Fruit fly (Drosophila melanogaster) whole organism, pupa: ENCODE data around the gene CG43131.
A peak's percentile ranks its signal among the peaks of the same experiment; 100 is the strongest.

Experiments used
- CG10348 ChIP-seq: fragments of 200-800 bp; sonication (Bioruptor generic); IDR thresholded peaks from 2 replicates; pipeline ENCODE4 v1.3.6; 2022; ENCODE audit warnings: missing biosample characterization, missing genetic modification characterization
- CG12605 ChIP-seq: fragments of 200-800 bp; sonication (Bioruptor generic); IDR thresholded peaks from 2 replicates; pipeline ENCODE4 v1.3.6; 2022; ENCODE audit warnings: missing biosample characterization, missing genetic modification characterization
- CG13204 ChIP-seq: fragments of 200-800 bp; sonication (Bioruptor generic); optimal IDR thresholded peaks from 2 replicates; lab custom pipeline; 2018; ENCODE audit warnings: missing biosample characterization, mild to moderate bottlenecking, missing genetic modification characterization, moderate library complexity
- CG14655 ChIP-seq: fragments of 200-800 bp; sonication (Bioruptor generic); optimal IDR thresholded peaks from 3 replicates; lab custom pipeline; 2017; ENCODE audit warnings: mild to moderate bottlenecking, missing biosample characterization, missing genetic modification reagents, missing genetic modification characterization
- CG15710 ChIP-seq: fragments of 200-800 bp; sonication (Bioruptor generic); optimal IDR thresholded peaks from 2 replicates; lab custom pipeline; 2018; ENCODE audit warnings: missing biosample characterization, mild to moderate bottlenecking, missing genetic modification characterization, moderate library complexity
- CG17806 ChIP-seq: fragments of 200-800 bp; sonication (Bioruptor generic); optimal IDR thresholded peaks from 2 replicates; lab custom pipeline; 2018; ENCODE audit warnings: missing biosample characterization, mild to moderate bottlenecking, missing genetic modification characterization, moderate library complexity
- CG32121 ChIP-seq: fragments of 200-800 bp; sonication (Bioruptor generic); IDR thresholded peaks from 2 replicates; pipeline ENCODE4 v1.3.6; 2022; ENCODE audit warnings: missing biosample characterization, missing genetic modification characterization
- CG34367 ChIP-seq: fragments of 200-800 bp; sonication (Bioruptor generic); optimal IDR thresholded peaks from 2 replicates; lab custom pipeline; 2018; ENCODE audit warnings: missing biosample characterization, mild to moderate bottlenecking, missing genetic modification characterization
- CG4496 ChIP-seq: fragments of 200-800 bp; sonication (Bioruptor generic); IDR thresholded peaks from 3 replicates; pipeline ENCODE4 v1.3.6; 2022; ENCODE audit warnings: missing biosample characterization, missing genetic modification characterization
- CG8159 ChIP-seq: fragments of 200-800 bp; sonication (Bioruptor generic); optimal IDR thresholded peaks from 3 replicates; lab custom pipeline; 2018; ENCODE audit warnings: missing biosample characterization, mild to moderate bottlenecking, missing genetic modification characterization, moderate library complexity
- CG8301 ChIP-seq: fragments of 200-800 bp; sonication (Bioruptor generic); optimal IDR thresholded peaks from 2 replicates; lab custom pipeline; 2018; ENCODE audit warnings: missing biosample characterization, mild to moderate bottlenecking, missing genetic modification characterization
- CG9948 ChIP-seq: fragments of 200-800 bp; sonication (Bioruptor generic); optimal IDR thresholded peaks from 2 replicates; lab custom pipeline; 2018; ENCODE audit warnings: missing biosample characterization, mild to moderate bottlenecking, missing genetic modification characterization, moderate library complexity
- D1 ChIP-seq: fragments of 200-800 bp; sonication (Bioruptor generic); optimal IDR thresholded peaks from 2 replicates; lab custom pipeline; 2018; ENCODE audit warnings: missing biosample characterization, mild to moderate bottlenecking, missing genetic modification characterization, moderate library complexity
- EcR ChIP-seq: fragments of 200-800 bp; sonication (Bioruptor generic); optimal IDR thresholded peaks from 3 replicates; lab custom pipeline; 2019; ENCODE audit warnings: missing biosample characterization, missing genetic modification characterization, mild to moderate bottlenecking, moderate library complexity, missing genetic modification reagents
- Ets98B ChIP-seq: fragments of 200-800 bp; sonication (Bioruptor generic); IDR thresholded peaks from 2 replicates; pipeline ENCODE4 v1.3.6; 2022; ENCODE audit warnings: missing biosample characterization, missing genetic modification characterization
- Pif1A ChIP-seq: fragments of 200-800 bp; sonication (Bioruptor generic); optimal IDR thresholded peaks from 3 replicates; lab custom pipeline; 2016; ENCODE audit warnings: missing biosample characterization, missing genetic modification characterization
- Pif1B ChIP-seq: fragments of 200-800 bp; sonication (Bioruptor generic); optimal IDR thresholded peaks from 3 replicates; lab custom pipeline; 2016; ENCODE audit warnings: missing biosample characterization, missing genetic modification characterization
- Snoo ChIP-seq: fragments of 200-800 bp; sonication (Bioruptor generic); optimal IDR thresholded peaks from 3 replicates; lab custom pipeline; 2017; ENCODE audit warnings: missing biosample characterization, mild to moderate bottlenecking, missing genetic modification characterization, inconsistent platforms
- fd96Ca ChIP-seq: fragments of 200-800 bp; sonication (Bioruptor generic); IDR thresholded peaks from 3 replicates; pipeline ENCODE4 v1.3.6; 2022; ENCODE audit warnings: missing biosample characterization, missing genetic modification characterization
- gl ChIP-seq: fragments of 200-800 bp; sonication (Bioruptor generic); optimal IDR thresholded peaks from 2 replicates; lab custom pipeline; 2018; ENCODE audit warnings: missing biosample characterization, mild to moderate bottlenecking, missing genetic modification characterization
- rn ChIP-seq: fragments of 200-800 bp; sonication (Bioruptor generic); IDR thresholded peaks from 2 replicates; pipeline ENCODE4 v1.3.6; 2022; ENCODE audit warnings: missing biosample characterization, missing genetic modification characterization

Gene CG43131

dm6 chr3R:5109558-5110211 lies 707 bp upstream of the CG43131 start:
- TF ChIP-seq CG14655 (GFP tag; lab: Kevin White, UChicago) (no peak), CG4496 (GFP tag; lab: Robert Waterston, UW) (0 out of 3 replicates have a peak, but pooled peaks have one; percentile 11), CG17806 (tag; lab: Kevin White, UChicago) (no peak), CG10348 (GFP tag; lab: Robert Waterston, UW) (no peak)

- TF ChIP-seq CG14655 (GFP tag; lab: Kevin White, UChicago) (no peak), CG34367 (tag; lab: Kevin White, UChicago) (no peak)
These were observed 944 bp downstream of the CG43131 start for dm6 chr3R:5108034-5108433.

DNA sequence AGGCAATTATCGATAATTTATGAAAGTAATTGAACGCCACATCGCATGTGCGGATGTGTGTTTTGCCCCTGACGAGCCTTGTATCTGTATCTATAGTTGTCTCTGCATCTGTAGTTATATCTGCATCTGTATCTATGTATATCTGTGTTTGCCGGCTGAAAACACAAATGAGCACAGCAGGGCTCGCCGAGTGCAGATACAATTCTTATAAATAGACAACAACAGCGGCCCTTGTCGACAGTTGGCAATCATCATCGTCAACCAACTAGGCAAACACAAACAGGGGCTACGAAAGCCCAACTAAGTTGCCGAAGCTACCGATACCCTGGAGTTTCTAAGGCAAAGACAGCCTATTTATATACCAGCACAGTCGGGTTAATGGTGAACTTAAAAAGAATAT lies 2.1 kb downstream of the CG43131 start:
- TF ChIP-seq D1, result no peak

DNA sequence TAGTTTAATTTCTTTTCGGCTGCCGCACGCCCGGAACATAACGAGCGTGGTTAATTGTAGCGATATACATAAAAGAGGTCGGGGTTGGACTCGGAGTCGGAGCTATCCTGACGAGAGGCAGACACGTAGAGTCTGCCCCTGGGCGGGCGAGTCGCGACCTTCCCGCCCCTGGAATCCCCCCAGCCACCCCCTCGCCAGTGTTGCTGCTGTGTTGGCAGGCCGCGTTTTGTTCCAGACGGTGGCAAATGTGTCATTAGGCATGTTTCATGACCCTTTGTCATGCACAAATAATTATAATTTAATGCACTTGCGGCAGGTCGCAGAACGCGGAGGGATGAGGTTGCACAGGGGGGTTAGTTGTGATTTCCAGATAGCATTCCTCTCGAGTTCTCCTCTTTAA lies 3.5 kb downstream of the CG43131 start:
- TF ChIP-seq CG14655 (GFP tag; lab: Kevin White, UChicago) (no peak), CG8301 (tag; lab: Kevin White, UChicago) (no peak)

DNA sequence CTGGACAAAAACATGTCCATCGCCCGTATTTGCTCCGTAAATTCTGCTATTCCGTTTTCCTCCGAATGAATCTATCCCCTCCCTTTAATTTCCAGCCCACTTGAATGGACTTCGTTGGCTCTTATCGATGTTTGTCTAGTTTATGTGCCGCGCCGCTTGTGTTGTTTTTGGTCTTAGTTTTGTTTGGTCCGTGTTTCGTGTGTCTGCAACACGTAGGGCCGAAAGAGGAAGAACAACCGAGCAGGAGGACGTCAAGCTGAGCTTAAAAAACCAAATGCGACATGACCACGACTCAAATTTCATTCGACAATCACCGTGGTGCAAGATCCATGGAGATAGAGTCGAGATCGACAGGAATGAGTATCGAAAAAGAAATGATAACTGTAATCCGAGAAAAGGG lies 4.8 kb downstream of the CG43131 start:
- no peak for TF ChIP-seq Pif1B
- no peak for TF ChIP-seq Pif1A (GFP tag; lab: Kevin White, UChicago)
- no peak for TF ChIP-seq CG8159
- TF ChIP-seq Snoo (tag; lab: Kevin White, UChicago), result no peak
- TF ChIP-seq fd96Ca, result no peak
- TF ChIP-seq D1, result no peak
- no peak for TF ChIP-seq CG10348 (GFP tag; lab: Robert Waterston, UW)
- no peak for TF ChIP-seq CG34367 (tag; lab: Kevin White, UChicago)
- no peak for TF ChIP-seq CG12605 (GFP tag; lab: Robert Waterston, UW)
- no peak for TF ChIP-seq CG4496 (GFP tag; lab: Robert Waterston, UW)
- TF ChIP-seq rn (GFP tag; lab: Robert Waterston, UW), result no peak
- TF ChIP-seq CG9948 (tag; lab: Kevin White, UChicago), result no peak
- no peak for TF ChIP-seq CG17806 (tag; lab: Kevin White, UChicago)
- TF ChIP-seq CG13204 (GFP tag; lab: Kevin White, UChicago), result no peak
- no peak for TF ChIP-seq CG15710
- TF ChIP-seq CG8301 (tag; lab: Kevin White, UChicago), result no peak
- no peak for TF ChIP-seq gl (tag; lab: Kevin White, UChicago)
- no peak for TF ChIP-seq CG32121 (GFP tag; lab: Robert Waterston, UW)
- no peak for TF ChIP-seq CG14655 (GFP tag; lab: Kevin White, UChicago)
- no peak for TF ChIP-seq EcR (GFP tag; lab: Kevin White, UChicago)
- TF ChIP-seq, all 21 proteins: peak for 0

DNA sequence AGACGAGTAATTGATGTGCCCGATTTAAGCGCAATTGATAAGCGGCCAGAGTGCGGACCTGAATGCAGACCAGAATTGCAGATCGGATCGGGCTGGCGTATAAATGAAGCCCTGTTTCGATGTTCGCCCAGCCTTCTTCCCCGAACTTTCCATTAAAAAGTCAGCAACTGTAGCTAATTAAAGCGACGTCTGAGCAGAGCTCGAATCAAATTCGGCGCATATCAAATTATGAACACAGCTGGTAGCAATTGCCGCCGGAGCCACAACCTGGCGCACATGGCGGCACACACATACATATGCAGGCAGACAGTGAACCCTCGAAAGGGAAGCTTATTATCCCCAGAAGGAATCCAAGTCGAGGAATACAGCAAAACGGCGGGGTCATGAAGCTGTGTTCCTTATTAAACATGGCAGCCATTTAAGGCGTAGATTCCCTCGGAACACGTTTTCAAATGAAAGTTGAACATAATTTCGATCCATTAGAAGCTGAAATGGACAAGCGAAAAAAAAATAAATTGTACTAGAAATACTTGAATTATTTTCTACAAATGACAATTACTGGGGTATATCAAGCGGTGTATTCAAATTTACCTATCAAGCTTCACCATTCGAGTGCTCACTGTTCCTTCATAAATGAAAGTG lies 5.5 kb downstream of the CG43131 start:
- TF ChIP-seq CG14655 (GFP tag; lab: Kevin White, UChicago) (peak; percentile 15), Snoo (tag; lab: Kevin White, UChicago) (peak; percentile 3), CG4496 (GFP tag; lab: Robert Waterston, UW) (no peak), Pif1B (peak; percentile 7), Pif1A (GFP tag; lab: Kevin White, UChicago) (peak; percentile 51), EcR (GFP tag; lab: Kevin White, UChicago) (no peak), CG8159 (peak; percentile 46), CG32121 (GFP tag; lab: Robert Waterston, UW) (no peak), CG15710 (peak; percentile 29), CG34367 (tag; lab: Kevin White, UChicago) (no peak), CG9948 (tag; lab: Kevin White, UChicago) (peak; percentile 2), Ets98B (GFP tag; lab: Robert Waterston, UW) (no peak)

- no peak for TF ChIP-seq Pif1B
- TF ChIP-seq Snoo (tag; lab: Kevin White, UChicago), result no peak
- no peak for TF ChIP-seq CG8301 (tag; lab: Kevin White, UChicago)
- no peak for TF ChIP-seq rn (GFP tag; lab: Robert Waterston, UW)
- no peak for TF ChIP-seq gl (tag; lab: Kevin White, UChicago)
- TF ChIP-seq CG32121 (GFP tag; lab: Robert Waterston, UW), result no peak
- TF ChIP-seq CG15710, result no peak
- TF ChIP-seq, all 21 proteins: peak for 0
These were observed 6.6 kb downstream of the CG43131 start for dm6 chr3R:5102407-5102806.
